Worm (Caenorhabditis elegans): ENCODE measurements around the gene gpa-17.

DNA sequence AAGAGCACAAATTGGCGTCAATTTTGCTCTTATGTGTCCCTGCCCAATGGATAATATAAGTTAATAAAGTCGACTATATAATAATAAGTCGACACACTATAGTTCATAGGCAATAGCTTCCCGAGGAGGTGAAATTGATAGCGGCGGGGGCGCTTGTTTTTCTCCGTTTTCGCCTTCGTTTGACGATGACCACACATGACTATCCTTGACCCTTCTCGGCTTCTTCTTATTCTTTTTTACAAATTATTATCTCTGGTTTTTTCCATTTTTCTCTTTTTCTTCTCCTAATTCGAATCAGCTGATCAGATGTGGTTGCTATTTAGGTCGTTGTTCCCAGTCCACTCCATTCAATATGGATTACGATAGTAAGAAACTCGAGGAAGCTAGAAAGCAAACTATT lies 42.3 kb downstream of the gpa-17 start, which contains the start of gene acbp-8:
- TF ChIP-seq jun-1 (tag; optimal IDR thresholded peaks at IDR 0.05) (no peak), elt-2 (tag; optimal IDR thresholded peaks at IDR 0.05) (no peak), egl-27 (tag; optimal IDR thresholded peaks at IDR 0.05) (no peak), mdl-1 (tag; optimal IDR thresholded peaks at IDR 0.05) (no peak), nhr-11 (tag; optimal IDR thresholded peaks at IDR 0.05) (no peak), tbx-2 (tag; optimal IDR thresholded peaks at IDR 0.05) (no peak), pqm-1 (tag; optimal IDR thresholded peaks at IDR 0.05) (no peak), lsy-12 (tag; optimal IDR thresholded peaks at IDR 0.05) (no peak), sea-2 (GFP tag; optimal IDR thresholded peaks at IDR 0.05) (no peak), fkh-10 (GFP tag; optimal IDR thresholded peaks at IDR 0.05) (no peak), nhr-237 (tag; optimal IDR thresholded peaks at IDR 0.05) (no peak), zag-1 (tag; optimal IDR thresholded peaks at IDR 0.05) (no peak), nhr-12 (tag; optimal IDR thresholded peaks at IDR 0.05) (no peak), skn-1 (tag; optimal IDR thresholded peaks at IDR 0.05) (no peak)

All from whole organism, L3 larva.